Worm (Caenorhabditis elegans) whole organism, L4/young adult: Measurements from ENCODE around the gene F56A8.3.
"Not testable (repeated sequence)": the region's sequence is repeated elsewhere in the genome, so short reads cannot be mapped to it uniquely, and the experiment has no call there.

ENCODE experiments used
- dao-5 ChIP-seq: sonication (generic microtip); optimal IDR thresholded peaks from 2 replicates; lab custom pipeline; 2016; ENCODE audit warnings: missing genotype, missing genetic modification characterization, moderate library complexity, missing compliant biosample characterization
- him-1 ChIP-seq: sonication (generic microtip); optimal IDR thresholded peaks from 2 replicates; lab custom pipeline; 2016; ENCODE audit warnings: missing genotype, missing genetic modification reagents, missing genetic modification characterization, missing compliant biosample characterization

DNA sequence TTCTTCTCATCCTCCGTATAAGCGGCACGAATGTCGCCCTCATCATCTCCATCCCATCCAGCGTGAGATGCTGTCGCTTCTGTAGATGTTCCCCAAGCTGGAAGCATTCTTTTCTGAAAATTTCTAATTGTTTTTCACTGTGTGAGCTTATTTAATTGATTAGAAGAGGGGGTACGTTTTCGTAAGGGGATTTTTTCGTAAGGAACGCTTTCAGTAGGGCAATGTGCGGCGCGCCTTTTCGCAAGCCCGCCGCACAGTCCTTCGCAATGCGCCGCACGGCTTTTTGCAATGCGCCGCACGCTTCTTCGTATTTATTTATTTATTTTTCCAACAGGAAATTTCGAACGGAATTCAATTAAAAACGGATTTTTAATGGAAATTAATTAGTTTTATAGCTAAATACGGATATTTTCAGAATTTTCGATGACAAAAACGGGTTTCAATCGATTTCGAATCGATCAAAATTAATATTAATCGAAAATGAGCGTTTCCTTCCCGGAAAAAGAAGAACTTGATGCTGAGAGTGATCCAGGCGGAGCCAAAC is 36.4 kb downstream of the F56A8.3 start, which contains the start of gene set-25:
- not testable (repeated sequence) for TF ChIP-seq him-1, dao-5 (tag; lab: Kevin White, UChicago)
